Worm (Caenorhabditis elegans): ENCODE results near the gene pax-1.

pax-1 gene

DNA sequence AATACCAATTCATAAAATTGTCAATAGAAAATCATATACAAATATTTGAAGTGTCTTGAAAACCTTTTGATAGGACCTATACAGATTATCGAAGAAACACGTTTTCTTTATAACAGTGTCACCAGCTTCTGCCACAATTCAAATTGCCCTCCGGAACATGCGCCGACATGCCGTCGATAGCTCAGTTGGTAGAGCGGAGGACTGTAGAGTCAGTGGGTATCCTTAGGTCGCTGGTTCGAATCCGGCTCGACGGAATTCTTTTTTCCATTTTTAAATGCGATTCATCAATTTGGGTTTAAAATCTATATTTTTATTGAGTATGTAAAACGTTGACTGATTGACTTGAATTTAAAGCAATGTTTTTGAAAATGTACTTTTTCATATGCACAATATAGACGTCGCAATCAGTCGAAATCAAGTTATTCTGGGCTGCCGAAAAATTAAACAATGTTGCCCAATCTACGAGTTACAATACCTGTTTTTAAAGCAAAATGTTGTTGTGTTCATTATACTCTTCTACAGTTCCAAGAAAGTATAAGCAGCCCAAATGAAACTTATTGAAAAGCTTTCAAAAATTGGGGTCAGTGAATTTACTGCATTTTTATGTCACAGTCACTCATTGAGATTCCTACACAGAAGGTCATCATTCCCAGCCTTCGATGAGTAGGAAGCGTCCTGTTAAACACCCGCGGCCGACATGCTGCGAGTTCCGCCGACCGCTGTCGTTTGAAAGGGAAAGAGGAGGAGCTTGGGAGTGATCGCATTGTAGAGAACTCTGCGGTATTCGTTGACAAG, 22.8 kb downstream of the pax-1 start (continued):
- TF ChIP-seq nfyb-1 (GFP tag; IDR thresholded peaks at IDR 0.05), result peak; percentile 64; the same call in 1 of the 2 replicates
- no peak for TF ChIP-seq nhr-179 (tag; optimal IDR thresholded peaks at IDR 0.05)
- peak; percentile 46 for TF ChIP-seq B0035.1 (tag; optimal IDR thresholded peaks at IDR 0.05)
- TF ChIP-seq sea-2 (GFP tag; IDR thresholded peaks at IDR 0.05), result no peak
- TF ChIP-seq attf-6 (GFP tag; IDR thresholded peaks at IDR 0.05), result peak; percentile 94
- peak; percentile 96 for TF ChIP-seq D2030.7 (GFP tag; IDR thresholded peaks at IDR 0.05)
- no peak for TF ChIP-seq lsy-27 (tag; optimal IDR thresholded peaks at IDR 0.05; ENCODE audit: borderline replicate concordance, insufficient read depth)
- TF ChIP-seq cebp-1 (GFP tag; IDR thresholded peaks at IDR 0.05), result no peak
- peak; percentile 25 for TF ChIP-seq cebp-1 (tag; optimal IDR thresholded peaks at IDR 0.05)
- no peak for TF ChIP-seq gei-17 (GFP tag; optimal IDR thresholded peaks at IDR 0.05)
- peak; percentile 88 for TF ChIP-seq tbp1 (GFP tag; optimal IDR thresholded peaks at IDR 0.05)
- TF ChIP-seq lir-1 (GFP tag; conservative IDR thresholded peaks at IDR 0.05), result 0 out of 2 replicates have a peak, but pooled peaks have one; percentile 14
- TF ChIP-seq cebp-2 (GFP tag; IDR thresholded peaks at IDR 0.05), result no peak

DNA sequence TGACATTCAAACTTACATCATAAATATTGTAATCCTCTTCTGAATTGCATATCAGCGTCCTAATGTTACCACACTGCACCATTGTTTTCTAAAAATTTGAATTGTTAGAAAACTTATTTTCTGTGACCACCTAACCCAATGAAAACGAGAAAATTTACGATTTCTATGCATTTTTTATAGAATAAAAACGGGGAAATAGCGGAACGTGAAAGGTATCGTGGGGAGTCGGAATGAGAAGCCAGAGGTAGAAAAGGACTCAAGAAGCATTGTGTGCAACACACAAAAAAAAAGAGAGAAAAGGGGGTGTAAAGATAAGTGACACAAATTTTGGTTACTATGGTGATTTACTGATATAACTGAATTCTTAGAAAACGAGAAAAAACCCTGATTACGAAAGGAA, 25.5 kb downstream of the pax-1 start, which contains the start of gene C16D9.6:
Gene C16D9.6, minus strand, starts transcription at position 101 of the 400 bp plus-strand sequence.
- no peak for TF ChIP-seq bed-1 (GFP tag; IDR thresholded peaks at IDR 0.05)
- TF ChIP-seq tbp1 (GFP tag; optimal IDR thresholded peaks at IDR 0.05), result no peak
- TF ChIP-seq ets-4 (GFP tag; optimal IDR thresholded peaks at IDR 0.05), result no peak
- no peak for TF ChIP-seq hmg-20 (GFP tag; IDR thresholded peaks at IDR 0.05)
- TF ChIP-seq Y53F4B.3 (GFP tag; IDR thresholded peaks at IDR 0.05), result no peak
- no peak for TF ChIP-seq lin-40 (tag; optimal IDR thresholded peaks at IDR 0.05)

DNA sequence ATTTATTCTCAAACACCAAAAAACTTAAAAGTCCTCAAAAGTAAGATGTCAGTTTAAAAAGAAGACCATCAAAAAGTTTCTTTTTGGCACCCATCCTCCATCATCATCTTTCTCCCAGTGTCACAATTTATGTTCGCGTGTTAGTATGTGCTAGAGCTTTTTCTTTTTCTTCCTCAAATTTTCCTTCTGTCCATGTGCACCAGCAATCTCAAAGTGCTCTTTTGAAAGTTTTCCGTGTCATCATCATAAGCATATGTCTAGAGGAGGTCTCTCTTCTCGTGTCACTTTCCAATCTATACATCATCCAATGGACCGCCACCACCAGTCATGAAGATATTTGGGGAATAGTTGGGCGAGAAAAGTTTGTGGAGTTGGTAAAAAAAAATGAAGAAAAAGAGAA, 26.3 kb downstream of the pax-1 start:
- TF ChIP-seq madf-8 (GFP tag; conservative IDR thresholded peaks at IDR 0.05) (no peak), lsy-27 (tag; optimal IDR thresholded peaks at IDR 0.05; ENCODE audit: borderline replicate concordance, insufficient read depth) (no peak), ztf-26 (tag; optimal IDR thresholded peaks at IDR 0.05) (no peak), C06A6.2 (GFP tag; conservative IDR thresholded peaks at IDR 0.05) (no peak), dpl-1 (GFP tag; optimal IDR thresholded peaks at IDR 0.05) (no peak), T07F8.4 (tag; optimal IDR thresholded peaks at IDR 0.05) (no peak), tbx-9 (tag; optimal IDR thresholded peaks at IDR 0.05; ENCODE audit: borderline replicate concordance) (no peak), B0019.2 (GFP tag; conservative IDR thresholded peaks at IDR 0.05) (no peak), athp-1 (tag; optimal IDR thresholded peaks at IDR 0.05) (no peak), gei-17 (GFP tag; optimal IDR thresholded peaks at IDR 0.05) (no peak), unc-130 (GFP tag; optimal IDR thresholded peaks at IDR 0.05) (no peak), tbp1 (GFP tag; optimal IDR thresholded peaks at IDR 0.05) (no peak), atf-7 (tag; optimal IDR thresholded peaks at IDR 0.05) (no peak), ekl-4 (GFP tag; IDR thresholded peaks at IDR 0.05) (no peak), aptf-3 (GFP tag; IDR thresholded peaks at IDR 0.05) (no peak)

DNA sequence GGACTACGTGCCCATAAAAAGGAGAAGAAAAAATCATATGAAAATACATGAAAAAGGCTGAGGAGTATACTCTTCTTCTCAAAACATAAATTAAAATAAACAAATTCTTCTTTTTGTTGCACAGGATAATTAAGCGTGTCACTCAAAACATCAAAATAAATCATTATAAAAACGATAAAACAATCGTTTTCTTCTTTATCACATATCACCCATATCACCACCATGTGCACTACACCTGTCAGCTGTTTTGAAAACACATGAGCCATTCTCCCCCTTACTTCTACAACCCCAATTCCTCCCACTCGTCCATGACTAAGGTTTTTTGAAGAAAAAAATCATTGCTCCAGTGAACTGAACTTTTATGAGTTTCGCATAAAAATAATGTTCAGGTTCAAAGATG, 27.8 kb downstream of the pax-1 start:
- TF ChIP-seq snpc-1.3 (tag; optimal IDR thresholded peaks at IDR 0.05; ENCODE audit: insufficient read depth) (no peak), akir-1 (GFP tag; optimal IDR thresholded peaks at IDR 0.05) (no peak), ztf-3 (GFP tag; optimal IDR thresholded peaks at IDR 0.05) (no peak), T07F8.4 (tag; optimal IDR thresholded peaks at IDR 0.05) (no peak), unc-62 (GFP tag; optimal IDR thresholded peaks at IDR 0.05) (no peak), tbp1 (GFP tag; optimal IDR thresholded peaks at IDR 0.05) (no peak)
